Fruit fly (Drosophila melanogaster) Kc167 (cell line): ENCODE measurements around the gene kuz.

Experiments
- Myc ChIP-seq: fragments of >200 bp; optimal IDR thresholded peaks from 2 replicates; lab custom pipeline; 2017; ENCODE audit warnings: missing external identifiers
- Sin3A ChIP-seq: fragments of >200 bp; optimal IDR thresholded peaks from 2 replicates; lab custom pipeline; 2018; ENCODE audit warnings: missing external identifiers
- h ChIP-seq: fragments of >200 bp; optimal IDR thresholded peaks from 3 replicates; lab custom pipeline; 2018; ENCODE audit warnings: missing external identifiers
- insv ChIP-seq: fragments of >200 bp; optimal IDR thresholded peaks from 3 replicates; lab custom pipeline; 2018; ENCODE audit warnings: missing external identifiers
- psq ChIP-seq: fragments of >200 bp; optimal IDR thresholded peaks from 2 replicates; lab custom pipeline; 2017; ENCODE audit warnings: missing external identifiers
- ttk ChIP-seq: sonication (Bioruptor generic); optimal IDR thresholded peaks from 2 replicates; lab custom pipeline; 2017; ENCODE audit warnings: missing external identifiers

kuz gene

DNA sequence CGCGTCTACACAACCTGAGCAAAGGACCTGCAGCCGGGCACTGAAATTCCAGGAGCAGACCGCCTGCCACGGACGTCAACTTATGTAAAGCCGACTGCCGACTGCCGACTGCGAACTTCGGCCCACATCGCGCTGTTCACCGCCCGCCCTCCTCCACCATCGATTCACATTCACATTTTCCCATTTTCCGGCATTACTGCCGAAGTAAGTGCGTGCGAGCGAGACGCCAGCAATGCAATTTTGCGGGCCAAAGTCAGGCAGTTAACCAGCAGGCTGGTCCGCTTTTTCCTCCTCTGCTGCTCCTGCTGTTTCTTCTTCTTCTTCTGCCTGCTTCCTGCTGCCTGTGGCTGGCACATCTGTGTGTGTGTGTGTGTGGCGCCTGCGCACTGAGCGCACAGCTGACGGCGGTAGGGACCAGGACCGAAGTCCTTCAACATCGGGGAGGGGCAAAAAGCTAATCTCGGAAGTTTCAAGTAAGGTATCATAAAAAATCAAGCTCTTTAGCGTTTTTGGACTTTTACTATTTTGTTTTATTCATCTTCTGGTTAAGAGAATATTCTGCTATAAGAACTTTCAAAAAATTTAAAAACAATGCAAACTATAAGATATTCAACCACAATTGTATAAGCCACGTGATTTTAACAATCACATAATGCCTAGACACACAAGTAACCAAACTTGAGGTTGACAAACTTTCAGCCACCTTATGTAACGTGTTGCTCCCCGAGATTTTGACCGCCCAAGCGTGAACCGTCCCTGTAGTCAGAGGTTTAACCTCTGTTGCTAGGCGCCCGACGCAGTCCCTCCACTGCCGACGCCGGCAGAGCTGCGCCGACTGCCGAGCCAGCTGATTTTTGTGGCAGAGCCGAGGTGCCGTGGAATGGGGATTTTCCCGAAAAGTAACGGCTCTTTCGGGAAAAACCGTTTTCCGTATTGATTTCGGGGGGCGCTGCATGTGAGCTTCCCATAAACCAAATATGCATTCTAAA, 1.9 kb upstream of the kuz start:
- TF ChIP-seq Myc (lab: Kevin White, UChicago) (no peak), psq (lab: Kevin White, UChicago) (no peak), insv (lab: Kevin White, UChicago) (no peak), ttk (lab: Kevin White, UChicago) (no peak), Sin3A (no peak), h (lab: Kevin White, UChicago) (no peak)

DNA sequence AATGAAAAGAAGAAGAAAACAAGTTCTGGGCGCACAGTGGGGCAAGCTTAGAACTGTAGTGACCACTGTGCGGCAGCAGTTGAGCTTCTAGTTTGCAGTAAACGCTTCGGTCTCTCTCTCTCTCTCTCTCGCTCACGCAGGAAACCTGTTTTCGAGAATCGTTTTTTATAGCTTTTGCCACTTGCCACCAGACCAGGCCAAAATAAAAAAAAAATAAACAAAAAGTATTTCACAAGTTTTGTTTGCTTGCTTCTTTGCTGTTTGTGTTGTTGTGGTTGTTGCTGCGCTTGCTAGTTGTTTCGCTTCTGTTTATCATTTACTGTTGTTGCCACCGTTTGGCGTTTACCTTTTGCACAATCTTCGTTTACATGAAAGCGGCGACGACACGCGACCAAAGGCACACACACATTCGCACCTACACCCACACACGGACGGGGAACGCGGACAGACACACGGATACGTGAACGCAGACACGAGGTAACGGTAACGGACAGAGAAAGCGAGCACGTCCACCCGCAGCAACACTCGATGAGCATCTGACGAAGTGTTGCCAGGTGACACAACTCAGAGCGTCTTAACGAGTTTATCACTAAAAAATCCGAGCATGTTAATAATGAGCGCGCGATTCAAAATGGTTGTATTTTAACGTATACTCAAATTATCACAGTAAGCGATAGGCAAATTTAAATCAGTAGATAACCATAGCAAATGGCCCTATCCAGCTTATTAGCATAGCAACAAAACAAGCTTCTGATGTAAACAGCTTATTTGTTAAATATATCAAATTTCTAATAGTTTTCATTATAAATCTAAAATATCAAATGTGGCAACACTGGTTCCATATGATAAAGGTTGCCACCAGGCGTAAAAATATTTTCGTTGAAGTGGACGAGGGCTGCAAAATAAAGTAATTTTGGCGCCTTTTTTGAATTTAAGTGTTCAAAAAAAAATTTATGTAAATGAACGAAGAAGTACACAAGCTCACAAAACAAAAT, 856 bp upstream of the kuz start, which contains the start of gene B4:
TSS of gene B4 (minus strand) at position 543 of the 995 bp plus-strand sequence.
- TF ChIP-seq Myc (lab: Kevin White, UChicago) (no peak), ttk (lab: Kevin White, UChicago) (no peak), psq (lab: Kevin White, UChicago) (no peak), insv (lab: Kevin White, UChicago) (no peak), h (lab: Kevin White, UChicago) (no peak), Sin3A (no peak)

dm6 chr2L:13550488-13551033, 622 bp downstream of the kuz start:
- no peak for TF ChIP-seq ttk (lab: Kevin White, UChicago)
- no peak for TF ChIP-seq Sin3A
- no peak for TF ChIP-seq insv (lab: Kevin White, UChicago)
- TF ChIP-seq Myc (lab: Kevin White, UChicago) = no peak
- TF ChIP-seq psq (lab: Kevin White, UChicago) = no peak
- TF ChIP-seq h (lab: Kevin White, UChicago) = no peak

- TF ChIP-seq Sin3A (no peak), insv (lab: Kevin White, UChicago) (no peak), ttk (lab: Kevin White, UChicago) (no peak), Myc (lab: Kevin White, UChicago) (no peak), h (lab: Kevin White, UChicago) (no peak), psq (lab: Kevin White, UChicago) (no peak)
These were observed 2.7 kb downstream of the kuz start for dm6 chr2L:13552686-13553085.

DNA sequence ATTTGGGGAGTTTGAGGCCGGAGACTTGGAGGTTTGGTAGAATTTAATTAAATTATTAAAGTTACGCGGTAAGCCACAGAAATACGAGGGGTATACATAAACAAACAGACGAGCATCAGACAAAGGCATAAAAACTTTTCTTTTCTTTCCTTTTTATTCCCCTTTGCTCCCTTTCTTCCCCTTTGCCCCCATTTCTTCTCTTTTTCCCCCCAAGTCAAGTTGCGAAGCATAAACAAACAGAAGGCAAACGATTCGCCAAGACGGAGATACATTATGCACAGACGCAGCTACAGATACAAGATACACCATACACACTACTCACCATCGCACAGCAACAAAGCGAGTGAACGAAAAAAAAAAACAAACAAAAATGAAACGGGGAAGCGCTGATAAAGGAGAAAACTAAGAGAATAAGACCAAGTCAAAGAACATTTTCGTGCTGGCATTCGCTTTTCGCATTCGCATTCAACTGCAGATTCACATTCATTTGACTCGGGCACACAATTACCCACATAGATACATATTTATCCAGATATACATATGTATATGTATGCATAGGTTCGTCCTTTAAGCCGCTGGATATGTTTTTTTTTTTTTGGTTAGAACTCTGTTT, 4.7 kb downstream of the kuz start:
- TF ChIP-seq h (lab: Kevin White, UChicago) = no peak

- TF ChIP-seq insv (lab: Kevin White, UChicago) = no peak
- TF ChIP-seq Myc (lab: Kevin White, UChicago) = no peak
- TF ChIP-seq h (lab: Kevin White, UChicago) = no peak
- no peak for TF ChIP-seq Sin3A
- no peak for TF ChIP-seq ttk (lab: Kevin White, UChicago)
- TF ChIP-seq psq (lab: Kevin White, UChicago) = no peak
These were observed 5.5 kb downstream of the kuz start for dm6 chr2L:13555397-13555796.

DNA sequence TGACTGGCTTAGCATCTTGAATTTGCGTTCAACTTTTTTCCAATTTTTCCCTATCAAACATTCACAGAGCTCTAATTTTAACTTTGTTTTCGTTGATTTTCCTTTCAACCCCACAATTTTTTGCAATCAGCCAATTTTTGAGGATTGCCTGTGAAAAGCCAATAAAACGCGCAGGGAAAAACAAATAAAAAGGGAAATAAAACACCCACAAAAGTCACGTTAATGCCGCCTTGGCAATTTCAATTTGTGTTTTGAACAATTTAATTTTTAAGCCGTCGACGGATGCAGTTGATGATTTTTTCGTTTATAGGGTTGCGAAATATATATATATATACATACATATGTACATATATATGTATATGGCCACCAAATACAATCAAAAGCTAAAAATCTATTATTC, 19.0 kb downstream of the kuz start:
- no peak for TF ChIP-seq psq (lab: Kevin White, UChicago)
- TF ChIP-seq Myc (lab: Kevin White, UChicago) = no peak
- no peak for TF ChIP-seq ttk (lab: Kevin White, UChicago)
- TF ChIP-seq h (lab: Kevin White, UChicago) = no peak
- no peak for TF ChIP-seq insv (lab: Kevin White, UChicago)
- TF ChIP-seq Sin3A = no peak

dm6 chr2L:13570016-13570415, 20.1 kb downstream of the kuz start:
- TF ChIP-seq insv (lab: Kevin White, UChicago) = no peak
- TF ChIP-seq Sin3A = no peak
- no peak for TF ChIP-seq Myc (lab: Kevin White, UChicago)
- no peak for TF ChIP-seq psq (lab: Kevin White, UChicago)
- no peak for TF ChIP-seq ttk (lab: Kevin White, UChicago)
- no peak for TF ChIP-seq h (lab: Kevin White, UChicago)

dm6 chr2L:13570982-13571426, 21.1 kb downstream of the kuz start:
- TF ChIP-seq Myc (lab: Kevin White, UChicago) (no peak), ttk (lab: Kevin White, UChicago) (no peak), psq (lab: Kevin White, UChicago) (no peak), h (lab: Kevin White, UChicago) (no peak), insv (lab: Kevin White, UChicago) (no peak), Sin3A (no peak)

dm6 chr2L:13571791-13572451, 22.0 kb downstream of the kuz start:
- TF ChIP-seq psq (lab: Kevin White, UChicago) (no peak), ttk (lab: Kevin White, UChicago) (no peak), insv (lab: Kevin White, UChicago) (no peak)
